Comparison of ENCODE assay signal across 5 fruit fly cellular contexts in the genomic region with DNA sequence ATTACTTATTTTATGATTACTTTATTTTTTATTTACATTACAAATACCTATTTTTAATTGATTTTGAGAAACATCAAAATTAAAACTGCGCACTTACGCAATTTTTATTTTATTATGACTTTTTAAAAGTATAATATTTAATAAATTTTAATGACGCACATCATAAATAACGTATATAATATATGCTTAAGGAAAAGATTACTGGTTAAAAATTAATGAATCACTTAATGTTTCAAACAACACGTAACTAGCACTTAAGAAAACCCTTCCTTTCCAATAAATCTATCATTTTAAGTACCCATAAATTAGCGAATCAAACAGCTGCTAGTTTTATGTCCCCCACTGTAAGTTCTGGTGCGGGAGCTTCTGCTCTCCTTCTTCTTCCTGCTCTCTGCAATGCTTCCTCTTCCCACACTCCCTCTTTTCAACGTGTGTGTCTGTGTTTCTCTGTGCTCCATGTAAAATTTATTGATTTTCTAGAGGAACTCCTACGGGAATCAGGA.
A peak's percentile ranks its signal among the peaks of the same experiment; 100 is the strongest.
TF ChIP-seq lines count a peak whose summit lies in the region.

No protein-coding gene starts in this region.

- TF ChIP-seq CTCF in whole organism, embryonic (GFP tag; optimal IDR thresholded peaks at IDR 0.05; lab: Kevin White, UChicago), result peak; percentile 34

TF ChIP-seq in whole organism, adult, 20 proteins besides CTCF, POLR2A, EP300 and RAD21 (continues in another document):
- TF ChIP-seq CG5204 (GFP tag; optimal IDR thresholded peaks at IDR 0.05; lab: Kevin White, UChicago) (no peak), ovo (GFP tag; optimal IDR thresholded peaks at IDR 0.05; lab: Kevin White, UChicago) (peak; percentile 5), CG33017 (tag; optimal IDR thresholded peaks at IDR 0.05; lab: Kevin White, UChicago) (peak; percentile 53), pad (GFP tag; optimal IDR thresholded peaks at IDR 0.05; lab: Kevin White, UChicago) (no peak), CG7101 (tag; optimal IDR thresholded peaks at IDR 0.05; lab: Kevin White, UChicago) (peak; percentile 9), kay (GFP tag; lab: Kevin White, UChicago; ENCODE audit: borderline replicate concordance) (no peak), Hr96 (GFP tag; optimal IDR thresholded peaks at IDR 0.05; lab: Kevin White, UChicago) (no peak), CG7045 (GFP tag; optimal IDR thresholded peaks at IDR 0.05; lab: Kevin White, UChicago) (peak; percentile 76), Crg-1 (GFP tag; optimal IDR thresholded peaks at IDR 0.05; lab: Kevin White, UChicago) (no peak), Mnt (GFP tag; optimal IDR thresholded peaks at IDR 0.05; lab: Kevin White, UChicago) (no peak), CG11617 (GFP tag; optimal IDR thresholded peaks at IDR 0.05; lab: Kevin White, UChicago) (peak; percentile 75), bab1 (GFP tag; optimal IDR thresholded peaks at IDR 0.05; lab: Kevin White, UChicago) (no peak), CG1620 (GFP tag; optimal IDR thresholded peaks at IDR 0.05; lab: Kevin White, UChicago) (no peak), tj (GFP tag; optimal IDR thresholded peaks at IDR 0.05; lab: Kevin White, UChicago) (no peak), toe (GFP tag; optimal IDR thresholded peaks at IDR 0.05; lab: Kevin White, UChicago) (no peak), CG12768 (GFP tag; optimal IDR thresholded peaks at IDR 0.05; lab: Kevin White, UChicago) (peak; percentile 42), cic (GFP tag; optimal IDR thresholded peaks at IDR 0.05; lab: Kevin White, UChicago) (no peak)

TF ChIP-seq in whole organism, embryonic, 481 proteins besides CTCF, POLR2A, EP300 and RAD21 (continues in another document):
- no peak for TF ChIP-seq tna (GFP tag; IDR thresholded peaks at IDR 0.05; lab: Robert Waterston, UW; ENCODE audit: partially characterized antibody)
- peak; percentile 31 for TF ChIP-seq CG3407 (GFP tag; optimal IDR thresholded peaks at IDR 0.05; lab: Kevin White, UChicago)
- TF ChIP-seq CG16813 (GFP tag; IDR thresholded peaks at IDR 0.05; lab: Robert Waterston, UW; ENCODE audit: partially characterized antibody), result no peak
- peak; percentile 76 for TF ChIP-seq PHDP (tag; optimal IDR thresholded peaks at IDR 0.05; lab: Kevin White, UChicago)
- TF ChIP-seq zfh1 (GFP tag; IDR thresholded peaks at IDR 0.05; lab: Robert Waterston, UW), result 0 out of 3 replicates have a peak, but pooled peaks have one; percentile 9
- TF ChIP-seq C15 (GFP tag; IDR thresholded peaks at IDR 0.05; lab: Robert Waterston, UW), result no peak
- peak; percentile 58 for TF ChIP-seq CG8388 (GFP tag; optimal IDR thresholded peaks at IDR 0.05; lab: Kevin White, UChicago)
- TF ChIP-seq CG17328 (GFP tag; IDR thresholded peaks at IDR 0.05; lab: Robert Waterston, UW), result peak; percentile 55; the same call in 1 of the 2 replicates
- 0 out of 3 replicates have a peak, but pooled peaks have one; percentile 6 for TF ChIP-seq H15 (GFP tag; IDR thresholded peaks at IDR 0.05; lab: Robert Waterston, UW)
- no peak for TF ChIP-seq emc (GFP tag; optimal IDR thresholded peaks at IDR 0.05; lab: Kevin White, UChicago)
- peak; percentile 13 for TF ChIP-seq schlank (tag; optimal IDR thresholded peaks at IDR 0.05; lab: Kevin White, UChicago)
- no peak for TF ChIP-seq insv (GFP tag; optimal IDR thresholded peaks at IDR 0.05; lab: Kevin White, UChicago)
- 0 out of 2 replicates have a peak, but pooled peaks have one; percentile 21 for TF ChIP-seq CG14441 (GFP tag; IDR thresholded peaks at IDR 0.05; lab: Robert Waterston, UW)
- peak; percentile 76 for TF ChIP-seq Oli (tag; optimal IDR thresholded peaks at IDR 0.05; lab: Kevin White, UChicago)
- TF ChIP-seq CG1529 (GFP tag; optimal IDR thresholded peaks at IDR 0.05; lab: Kevin White, UChicago), result peak; percentile 58
- TF ChIP-seq esg (GFP tag; conservative IDR thresholded peaks at IDR 0.05; lab: Robert Waterston, UW), result peak; percentile 40

TF ChIP-seq in whole organism, prepupa, 60 proteins besides CTCF, POLR2A, EP300 and RAD21 (continues in another document):
- TF ChIP-seq CG15336 (GFP tag; IDR thresholded peaks at IDR 0.05; lab: Robert Waterston, UW) (peak; percentile 80), esn (GFP tag; optimal IDR thresholded peaks at IDR 0.05; lab: Kevin White, UChicago) (peak; percentile 80), CG6163 (GFP tag; IDR thresholded peaks at IDR 0.05; lab: Robert Waterston, UW) (peak; percentile 66; the same call in 1 of the 3 replicates), dsx (GFP tag; optimal IDR thresholded peaks at IDR 0.05; lab: Kevin White, UChicago; ENCODE audit: poor library complexity, severe bottlenecking) (peak; percentile 82), CG8119 (GFP tag; IDR thresholded peaks at IDR 0.05; lab: Robert Waterston, UW) (peak; percentile 84), CG1621 (tag; optimal IDR thresholded peaks at IDR 0.05; lab: Kevin White, UChicago) (peak; percentile 53), CG7368 (GFP tag; optimal IDR thresholded peaks at IDR 0.05; lab: Kevin White, UChicago) (peak; percentile 36), Sox102F (GFP tag; optimal IDR thresholded peaks at IDR 0.05; lab: Kevin White, UChicago) (peak; percentile 46), CG32006 (GFP tag; optimal IDR thresholded peaks at IDR 0.05; lab: Kevin White, UChicago) (peak; percentile 94), achi (GFP tag; optimal IDR thresholded peaks at IDR 0.05; lab: Kevin White, UChicago) (peak; percentile 82), dac (GFP tag; optimal IDR thresholded peaks at IDR 0.05; lab: Kevin White, UChicago) (peak; percentile 38), topi (GFP tag; optimal IDR thresholded peaks at IDR 0.05; lab: Kevin White, UChicago) (peak; percentile 37), CG11294 (GFP tag; IDR thresholded peaks at IDR 0.05; lab: Robert Waterston, UW) (peak; percentile 49), fkh (GFP tag; optimal IDR thresholded peaks at IDR 0.05; lab: Kevin White, UChicago) (no peak), CG11902 (GFP tag; optimal IDR thresholded peaks at IDR 0.05; lab: Kevin White, UChicago) (peak; percentile 60), CG6792 (GFP tag; optimal IDR thresholded peaks at IDR 0.05; lab: Kevin White, UChicago) (peak; percentile 73), CG31627 (GFP tag; optimal IDR thresholded peaks at IDR 0.05; lab: Kevin White, UChicago) (peak; percentile 57)

TF ChIP-seq in whole organism, pupa, 21 proteins besides CTCF, POLR2A, EP300 and RAD21 (continues in another document):
- no peak; the same call in 1 of the 2 replicates for TF ChIP-seq rn (GFP tag; IDR thresholded peaks at IDR 0.05; lab: Robert Waterston, UW)
- peak; percentile 77 for TF ChIP-seq CG8159 (tag; optimal IDR thresholded peaks at IDR 0.05; lab: Kevin White, UChicago)
- TF ChIP-seq Pif1B (GFP tag; optimal IDR thresholded peaks at IDR 0.05; lab: Kevin White, UChicago), result no peak
- peak; percentile 83 for TF ChIP-seq CG17806 (tag; optimal IDR thresholded peaks at IDR 0.05; lab: Kevin White, UChicago)
- TF ChIP-seq Snoo (tag; optimal IDR thresholded peaks at IDR 0.05; lab: Kevin White, UChicago), result peak; percentile 77
- TF ChIP-seq CG32121 (GFP tag; IDR thresholded peaks at IDR 0.05; lab: Robert Waterston, UW), result 0 out of 2 replicates have a peak, but pooled peaks have one; percentile 12
- peak; percentile 95 for TF ChIP-seq CG14655 (GFP tag; optimal IDR thresholded peaks at IDR 0.05; lab: Kevin White, UChicago)
- peak; percentile 56 for TF ChIP-seq Pif1A (GFP tag; optimal IDR thresholded peaks at IDR 0.05; lab: Kevin White, UChicago)
- TF ChIP-seq CG10348 (GFP tag; IDR thresholded peaks at IDR 0.05; lab: Robert Waterston, UW), result no peak
- TF ChIP-seq EcR (GFP tag; optimal IDR thresholded peaks at IDR 0.05; lab: Kevin White, UChicago), result no peak
- peak; percentile 43; the same call in 1 of the 2 replicates for TF ChIP-seq CG12605 (GFP tag; IDR thresholded peaks at IDR 0.05; lab: Robert Waterston, UW)
- TF ChIP-seq CG9948 (tag; optimal IDR thresholded peaks at IDR 0.05; lab: Kevin White, UChicago), result peak; percentile 94
- TF ChIP-seq Ets98B (GFP tag; IDR thresholded peaks at IDR 0.05; lab: Robert Waterston, UW), result peak; percentile 34; the same call in 1 of the 2 replicates
- TF ChIP-seq fd96Ca (GFP tag; IDR thresholded peaks at IDR 0.05; lab: Robert Waterston, UW), result no peak
- peak; percentile 92 for TF ChIP-seq CG8301 (tag; optimal IDR thresholded peaks at IDR 0.05; lab: Kevin White, UChicago)
- TF ChIP-seq CG34367 (tag; optimal IDR thresholded peaks at IDR 0.05; lab: Kevin White, UChicago), result peak; percentile 84
- TF ChIP-seq gl (tag; optimal IDR thresholded peaks at IDR 0.05; lab: Kevin White, UChicago), result no peak
- TF ChIP-seq D1 (tag; optimal IDR thresholded peaks at IDR 0.05; lab: Kevin White, UChicago), result peak; percentile 91

TF ChIP-seq in whole organism, wandering third instar larva, 38 proteins besides CTCF, POLR2A, EP300 and RAD21 (continues in another document):
- TF ChIP-seq Myc (optimal IDR thresholded peaks at IDR 0.05; lab: Kevin White, UChicago) (no peak), pan (optimal IDR thresholded peaks at IDR 0.05; lab: Kevin White, UChicago) (no peak), Dif (GFP tag; optimal IDR thresholded peaks at IDR 0.05; lab: Kevin White, UChicago; ENCODE audit: partially characterized antibody) (no peak), foxo (GFP tag; optimal IDR thresholded peaks at IDR 0.05; lab: Kevin White, UChicago) (peak in 1 of 2 experiments; percentile 81), GATAd (GFP tag; optimal IDR thresholded peaks at IDR 0.05; lab: Kevin White, UChicago) (no peak), Hnf4 (GFP tag; optimal IDR thresholded peaks at IDR 0.05; lab: Kevin White, UChicago) (peak; percentile 19), jim (GFP tag; optimal IDR thresholded peaks at IDR 0.05; lab: Kevin White, UChicago) (no peak), h (GFP tag; optimal IDR thresholded peaks at IDR 0.05; lab: Kevin White, UChicago) (peak; percentile 50), tai (GFP tag; optimal IDR thresholded peaks at IDR 0.05; lab: Kevin White, UChicago) (no peak), N (GFP tag; optimal IDR thresholded peaks at IDR 0.05; lab: Kevin White, UChicago) (no peak), Mio (GFP tag; optimal IDR thresholded peaks at IDR 0.05; lab: Kevin White, UChicago) (no peak), dmrt93B (GFP tag; optimal IDR thresholded peaks at IDR 0.05; lab: Kevin White, UChicago) (peak; percentile 76), sage (GFP tag; optimal IDR thresholded peaks at IDR 0.05; lab: Kevin White, UChicago) (no peak), CG9705 (GFP tag; optimal IDR thresholded peaks at IDR 0.05; lab: Kevin White, UChicago) (no peak), CG32264 (GFP tag; optimal IDR thresholded peaks at IDR 0.05; lab: Kevin White, UChicago) (no peak), Sp1 (GFP tag; optimal IDR thresholded peaks at IDR 0.05; lab: Kevin White, UChicago) (peak; percentile 86), rgr (GFP tag; optimal IDR thresholded peaks at IDR 0.05; lab: Kevin White, UChicago) (peak; percentile 66), usp (GFP tag; optimal IDR thresholded peaks at IDR 0.05; lab: Kevin White, UChicago) (no peak), psq (GFP tag; optimal IDR thresholded peaks at IDR 0.05; lab: Kevin White, UChicago) (peak; percentile 73), dsf (GFP tag; optimal IDR thresholded peaks at IDR 0.05; lab: Kevin White, UChicago; ENCODE audit: borderline replicate concordance) (no peak), br (GFP tag; optimal IDR thresholded peaks at IDR 0.05; lab: Kevin White, UChicago) (peak; percentile 31), HLH106 (tag; optimal IDR thresholded peaks at IDR 0.05; lab: Kevin White, UChicago) (peak; percentile 80), Dfd (GFP tag; optimal IDR thresholded peaks at IDR 0.05; lab: Kevin White, UChicago) (peak; percentile 47)
